Worm (Caenorhabditis elegans): Measurements from ENCODE around the gene rsp-1.

DNA sequence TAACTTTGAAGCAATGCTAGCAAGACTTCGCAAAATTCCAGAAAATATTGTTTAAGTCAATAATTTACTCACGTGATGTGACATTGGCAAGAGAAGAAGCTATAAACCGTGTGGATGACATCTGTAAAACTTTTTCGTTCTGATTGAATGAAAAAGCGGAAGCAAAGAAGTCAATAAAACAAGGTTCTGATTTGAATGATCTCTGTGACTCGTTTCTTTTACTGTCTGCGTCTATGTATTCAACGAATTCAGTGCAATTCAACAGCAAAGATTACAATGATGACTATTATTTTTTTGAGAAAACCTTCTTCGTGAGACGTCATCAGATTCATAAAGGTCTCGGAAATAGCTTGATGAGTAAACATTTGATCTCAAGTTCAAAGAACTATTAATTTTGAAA is 39.7 kb downstream of the rsp-1 start, which contains the start of gene hacl-1:
- TF ChIP-seq tbx-2 (tag; optimal IDR thresholded peaks at IDR 0.05) (no peak), zag-1 (tag; optimal IDR thresholded peaks at IDR 0.05) (no peak), aly-2 (tag; optimal IDR thresholded peaks at IDR 0.05) (no peak), ama-1 (optimal IDR thresholded peaks at IDR 0.05) (no peak), fkh-10 (GFP tag; optimal IDR thresholded peaks at IDR 0.05) (no peak), unc-62 (GFP tag; optimal IDR thresholded peaks at IDR 0.05) (no peak), ZK546.5 (tag; optimal IDR thresholded peaks at IDR 0.05) (no peak), ceh-82 (tag; optimal IDR thresholded peaks at IDR 0.05) (no peak), nhr-77 (tag; optimal IDR thresholded peaks at IDR 0.05) (no peak), daf-12 (tag; optimal IDR thresholded peaks at IDR 0.05) (no peak), pqm-1 (tag; optimal IDR thresholded peaks at IDR 0.05) (peak; percentile 62), elt-1 (tag; optimal IDR thresholded peaks at IDR 0.05) (no peak), nhr-76 (tag; optimal IDR thresholded peaks at IDR 0.05) (no peak), ztf-4 (tag; optimal IDR thresholded peaks at IDR 0.05) (no peak)

All from whole organism, L3 larva.